Worm (Caenorhabditis elegans): ENCODE data around the gene Y50D4A.1.

- no peak for TF ChIP-seq tbx-37 (GFP tag; conservative IDR thresholded peaks at IDR 0.05)
- TF ChIP-seq ets-7 (tag; optimal IDR thresholded peaks at IDR 0.05), result no peak
- no peak for TF ChIP-seq scrt-1 (GFP tag; IDR thresholded peaks at IDR 0.05)
- no peak for TF ChIP-seq B0310.2 (tag; optimal IDR thresholded peaks at IDR 0.05)
- TF ChIP-seq aly-1 (tag; optimal IDR thresholded peaks at IDR 0.05), result no peak
- no peak for TF ChIP-seq ceh-13 (GFP tag; optimal IDR thresholded peaks at IDR 0.05)
- no peak for TF ChIP-seq hmbx-1 (tag; optimal IDR thresholded peaks at IDR 0.05)
- TF ChIP-seq pes-1 (GFP tag; IDR thresholded peaks at IDR 0.05), result no peak
- TF ChIP-seq ama-1 (optimal IDR thresholded peaks at IDR 0.05), result no peak
- TF ChIP-seq hnd-1 (tag; optimal IDR thresholded peaks at IDR 0.05), result no peak
Observed at ce11 chrV:1220509-1220908, 12.8 kb downstream of the Y50D4A.1 start, which contains the start of gene Y50D4A.10.

All from whole organism, early embryonic.